Worm (Caenorhabditis elegans): ENCODE data around the gene M163.11.

M163.11 gene

ce11 chrX:14478193-14478592 lies 985 bp upstream of the M163.11 start (continued):
- TF ChIP-seq lir-3 (tag; optimal IDR thresholded peaks at IDR 0.05; ENCODE audit: poor library complexity) (peak; percentile 28), unc-98 (GFP tag; IDR thresholded peaks at IDR 0.05) (no peak), xbp-1 (tag; optimal IDR thresholded peaks at IDR 0.05) (peak; percentile 27), lin-14 (GFP tag; optimal IDR thresholded peaks at IDR 0.05) (peak; percentile 31), egl-27 (tag; optimal IDR thresholded peaks at IDR 0.05) (no peak), C34B4.2 (tag; optimal IDR thresholded peaks at IDR 0.05) (no peak), nhr-85 (tag) (no peak), egl-13 (tag; optimal IDR thresholded peaks at IDR 0.05) (peak; percentile 90), pqm-1 (tag; optimal IDR thresholded peaks at IDR 0.05) (no peak), snu-23 (GFP tag; optimal IDR thresholded peaks at IDR 0.05) (peak; percentile 29), dsc-1 (tag; optimal IDR thresholded peaks at IDR 0.05) (peak; percentile 82), jun-1 (tag; optimal IDR thresholded peaks at IDR 0.05) (peak; percentile 33), efl-1 (optimal IDR thresholded peaks at IDR 0.05) (no peak), efl-1 (GFP tag; optimal IDR thresholded peaks at IDR 0.05 in 1 of 2) (no peak), swsn-7 (tag; optimal IDR thresholded peaks at IDR 0.05) (peak; percentile 67), mdl-1 (tag; optimal IDR thresholded peaks at IDR 0.05) (no peak), Y116A8C.19 (tag; optimal IDR thresholded peaks at IDR 0.05; ENCODE audit: borderline replicate concordance) (no peak), nhr-20 (tag; optimal IDR thresholded peaks at IDR 0.05) (peak; percentile 26), sptf-1 (tag; optimal IDR thresholded peaks at IDR 0.05) (no peak), tlp-1 (tag; optimal IDR thresholded peaks at IDR 0.05) (no peak), fkh-8 (tag; optimal IDR thresholded peaks at IDR 0.05) (peak; percentile 61), lin-39 (tag; optimal IDR thresholded peaks at IDR 0.05) (no peak), rnt-1 (tag; optimal IDR thresholded peaks at IDR 0.05) (no peak), ceh-82 (tag; optimal IDR thresholded peaks at IDR 0.05) (peak; percentile 22 to 41 (median 34)), ztf-4 (tag; optimal IDR thresholded peaks at IDR 0.05) (no peak), nhr-84 (tag; optimal IDR thresholded peaks at IDR 0.05) (no peak), efl-3 (GFP tag; optimal IDR thresholded peaks at IDR 0.05) (no peak), elt-3 (tag; optimal IDR thresholded peaks at IDR 0.05) (no peak), nhr-12 (tag; optimal IDR thresholded peaks at IDR 0.05) (no peak), unc-30 (tag; optimal IDR thresholded peaks at IDR 0.05) (no peak), hpl-2 (GFP tag; optimal IDR thresholded peaks at IDR 0.05) (no peak), mef-2 (tag; optimal IDR thresholded peaks at IDR 0.05) (no peak), mab-9 (GFP tag; IDR thresholded peaks at IDR 0.05) (no peak), ets-5 (GFP tag; IDR thresholded peaks at IDR 0.05) (no peak), elt-2 (tag; optimal IDR thresholded peaks at IDR 0.05) (no peak), nhr-47 (tag; optimal IDR thresholded peaks at IDR 0.05) (peak; percentile 76), nhr-71 (tag; optimal IDR thresholded peaks at IDR 0.05) (peak; percentile 62), nhr-237 (tag; optimal IDR thresholded peaks at IDR 0.05) (no peak), nhr-76 (tag; optimal IDR thresholded peaks at IDR 0.05) (no peak), zip-4 (GFP tag; optimal IDR thresholded peaks at IDR 0.05) (peak; percentile 72), irx-1 (tag; optimal IDR thresholded peaks at IDR 0.05) (no peak), F16B12.6 (tag; optimal IDR thresholded peaks at IDR 0.05) (no peak)

ce11 chrX:14480248-14480647 lies 1.1 kb downstream of the M163.11 start, which contains the start of gene gfi-3:
TSS of gene gfi-3 (plus strand) at chrX:14480572.
- peak; percentile 89 for TF ChIP-seq snpc-4 (tag; optimal IDR thresholded peaks at IDR 0.05)
- peak; percentile 45 for TF ChIP-seq elt-2 (tag; optimal IDR thresholded peaks at IDR 0.05)
- peak in 1 of 2 experiments; percentile 63 for TF ChIP-seq mdl-1 (tag; optimal IDR thresholded peaks at IDR 0.05)
- TF ChIP-seq hlh-4 (tag; optimal IDR thresholded peaks at IDR 0.05), result no peak
- TF ChIP-seq pqm-1 (tag; optimal IDR thresholded peaks at IDR 0.05), result no peak
- TF ChIP-seq lin-13 (GFP tag; optimal IDR thresholded peaks at IDR 0.05), result peak; percentile 85
- TF ChIP-seq efl-1 (optimal IDR thresholded peaks at IDR 0.05), result peak; percentile 66 to 74
- TF ChIP-seq efl-1 (GFP tag; optimal IDR thresholded peaks at IDR 0.05 in 1 of 2), result peak; percentile 58 to 97
- TF ChIP-seq nhr-237 (tag; optimal IDR thresholded peaks at IDR 0.05), result no peak
- TF ChIP-seq ces-1 (GFP tag; optimal IDR thresholded peaks at IDR 0.05), result no peak
- no peak for TF ChIP-seq Y116A8C.19 (tag; optimal IDR thresholded peaks at IDR 0.05; ENCODE audit: borderline replicate concordance)
- peak; percentile 15 for TF ChIP-seq nhr-11 (tag; optimal IDR thresholded peaks at IDR 0.05)
- TF ChIP-seq ets-5 (GFP tag; IDR thresholded peaks at IDR 0.05), result no peak
- TF ChIP-seq nhr-12 (tag; optimal IDR thresholded peaks at IDR 0.05), result no peak
- no peak for TF ChIP-seq aly-2 (tag; optimal IDR thresholded peaks at IDR 0.05)
- no peak for TF ChIP-seq unc-98 (GFP tag; IDR thresholded peaks at IDR 0.05)
- no peak for TF ChIP-seq unc-30 (tag; optimal IDR thresholded peaks at IDR 0.05)
- no peak for TF ChIP-seq unc-62 (GFP tag; optimal IDR thresholded peaks at IDR 0.05)
- TF ChIP-seq nhr-47 (tag; optimal IDR thresholded peaks at IDR 0.05), result peak; percentile 89
- TF ChIP-seq rnt-1 (tag; optimal IDR thresholded peaks at IDR 0.05), result peak; percentile 91
- TF ChIP-seq grh-1 (GFP tag; IDR thresholded peaks at IDR 0.05), result peak; percentile 84
- peak; percentile 73 for TF ChIP-seq unc-86 (tag; optimal IDR thresholded peaks at IDR 0.05)
- peak; percentile 51 for TF ChIP-seq unc-130 (tag; optimal IDR thresholded peaks at IDR 0.05)
- TF ChIP-seq ceh-82 (tag; optimal IDR thresholded peaks at IDR 0.05), result peak; percentile 73 to 80 (median 79)
- no peak for TF ChIP-seq ama-1 (optimal IDR thresholded peaks at IDR 0.05)
